Worm (Caenorhabditis elegans) whole organism, young adult: Measurements from ENCODE around the gene C05D11.13.
A peak's percentile ranks its signal among the peaks of the same experiment; 100 is the strongest.

ENCODE experiments used
- ama-1 ChIP-seq, 3 experiments: fragments of 150-350 bp in 1 of 3; sonication (generic microtip) in 2 of 3; optimal IDR thresholded peaks; 2 replicates each; lab custom pipeline; 2014 to 2018; ENCODE audit warnings: missing biosample characterization in 2 of 3, missing genetic modification characterization in 2 of 3, missing genetic modification reagents in 2 of 3
- atf-7 ChIP-seq: sonication (generic microtip); optimal IDR thresholded peaks from 2 replicates; lab custom pipeline; 2017; ENCODE audit warnings: mild to moderate bottlenecking, missing genetic modification characterization, missing compliant biosample characterization
- ceh-58 ChIP-seq: fragments of 200-800 bp; sonication (Bioruptor generic); IDR thresholded peaks from 2 replicates; pipeline ENCODE4 v1.3.6; 2022; ENCODE audit warnings: missing genetic modification characterization, missing compliant biosample characterization
- efl-1 ChIP-seq: fragments of 150-350 bp; optimal IDR thresholded peaks from 2 replicates; lab custom pipeline; 2014; ENCODE audit warnings: missing biosample characterization, missing genetic modification reagents, missing genetic modification characterization
- egl-18 ChIP-seq: fragments of 200-800 bp; sonication (Bioruptor generic); IDR thresholded peaks from 2 replicates; pipeline ENCODE4 v1.3.6; 2022; ENCODE audit warnings: missing genetic modification reagents, missing genetic modification characterization, missing compliant biosample characterization
- gei-17 ChIP-seq: fragments of 200-800 bp; sonication (Bioruptor generic); optimal IDR thresholded peaks from 2 replicates; lab custom pipeline; 2018; ENCODE audit warnings: mild to moderate bottlenecking, missing genetic modification characterization, missing compliant biosample characterization
- him-1 ChIP-seq: sonication (generic microtip); optimal IDR thresholded peaks from 2 replicates; lab custom pipeline; 2016; ENCODE audit warnings: missing genotype, missing genetic modification reagents, missing genetic modification characterization, missing compliant biosample characterization
- lin-35 ChIP-seq, 3 experiments: fragments of 150-350 bp in 2 of 3; sonication (generic microtip) in 1 of 3; optimal IDR thresholded peaks; 2 replicates each; lab custom pipeline; 2014 to 2018; ENCODE audit warnings: missing biosample characterization in 3 of 3, missing genetic modification characterization in 3 of 3, missing genetic modification reagents in 3 of 3
- mxl-1 ChIP-seq: sonication (generic microtip); optimal IDR thresholded peaks from 2 replicates; lab custom pipeline; 2016; ENCODE audit warnings: missing genetic modification characterization, missing compliant biosample characterization
- nhr-90 ChIP-seq: sonication (generic microtip); optimal IDR thresholded peaks from 2 replicates; lab custom pipeline; 2016; ENCODE audit warnings: missing genotype, mild to moderate bottlenecking, missing genetic modification characterization, missing compliant biosample characterization
- unc-130 ChIP-seq: sonication (generic microtip); optimal IDR thresholded peaks from 2 replicates; lab custom pipeline; 2016; ENCODE audit warnings: missing genetic modification reagents, missing genetic modification characterization, missing compliant biosample characterization

DNA sequence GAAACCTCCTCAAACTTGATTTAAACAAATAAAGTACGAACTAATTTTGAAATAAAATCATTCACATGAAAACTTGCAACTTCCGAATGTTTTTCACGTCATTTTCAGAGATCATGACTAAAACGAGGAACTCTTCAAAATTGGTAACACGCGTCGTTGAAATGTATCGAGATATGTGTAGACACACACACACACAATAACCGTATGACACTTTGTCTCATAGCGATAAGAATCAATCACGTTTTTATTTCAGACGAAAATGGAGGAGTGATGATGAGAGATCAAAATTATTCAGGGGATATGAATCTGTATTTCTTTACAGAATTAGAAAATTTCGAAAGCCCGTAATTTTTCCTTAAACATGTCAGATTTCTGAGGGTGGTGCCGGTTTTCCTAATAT lies 21.7 kb downstream of the C05D11.13 start:
- peak; percentile 17 for TF ChIP-seq atf-7 (tag; lab: Kevin White, UChicago)
- TF ChIP-seq ceh-58 = no peak
- no peak for TF ChIP-seq unc-130
- no peak for TF ChIP-seq gei-17 (GFP tag; lab: Kevin White, UChicago)
- TF ChIP-seq him-1 (tag; lab: Kevin White, UChicago) = no peak
- no peak for TF ChIP-seq efl-1 (GFP tag; lab: Kevin White, UChicago)
- no peak for TF ChIP-seq nhr-90 (tag; lab: Kevin White, UChicago)
- TF ChIP-seq egl-18 (GFP tag; lab: Robert Waterston, UW) = no peak
- TF ChIP-seq lin-35 (GFP tag; optimal IDR thresholded peaks at IDR 0.05; lab: Kevin White, UChicago) = no peak
- no peak for TF ChIP-seq ama-1 (optimal IDR thresholded peaks at IDR 0.05; lab: Kevin White, UChicago)
- no peak for TF ChIP-seq ama-1 (GFP tag; optimal IDR thresholded peaks at IDR 0.05; lab: Kevin White, UChicago)
- no peak for TF ChIP-seq mxl-1 (tag; lab: Kevin White, UChicago)
